Worm (Caenorhabditis elegans) whole organism, L4 larva: Measurements from ENCODE around the gene F33G12.3.

ENCODE experiments used
- F10B5.3 ChIP-seq: sonication (generic microtip); optimal IDR thresholded peaks from 2 replicates; lab custom pipeline; 2016; ENCODE audit warnings: mild to moderate bottlenecking, missing genetic modification characterization, missing compliant biosample characterization
- F37D6.2 ChIP-seq: sonication (generic microtip); optimal IDR thresholded peaks from 2 replicates; lab custom pipeline; 2016; ENCODE audit warnings: mild to moderate bottlenecking, missing genetic modification characterization, missing compliant biosample characterization
- F44E2.7 ChIP-seq: fragments of 200-800 bp; sonication (Bioruptor generic); IDR thresholded peaks from 2 replicates; pipeline ENCODE4 v2.1.2; 2022; ENCODE audit warnings: missing genetic modification characterization, missing compliant biosample characterization
- T20F7.1 ChIP-seq: fragments of 200-800 bp; sonication (Bioruptor generic); optimal IDR thresholded peaks from 2 replicates; lab custom pipeline; 2018; ENCODE audit warnings: mild to moderate bottlenecking, missing genetic modification characterization, missing compliant biosample characterization
- T26A8.4 ChIP-seq: fragments of 200-800 bp; sonication (Bioruptor generic); IDR thresholded peaks from 2 replicates; pipeline ENCODE4 v1.3.6; 2022; ENCODE audit warnings: missing genetic modification characterization, missing compliant biosample characterization
- Y75B8A.6 ChIP-seq: fragments of 200-800 bp; sonication (Bioruptor generic); IDR thresholded peaks from 2 replicates; pipeline ENCODE4 v1.3.6; 2022; ENCODE audit warnings: missing genetic modification reagents, missing genetic modification characterization, missing compliant biosample characterization
- aha-1 ChIP-seq: fragments of 150-350 bp; peaks from one replicate; lab custom pipeline; 2014; ENCODE audit warnings: missing biosample characterization, missing genetic modification characterization
- attf-4 ChIP-seq: sonication (generic microtip); optimal IDR thresholded peaks from 3 replicates; lab custom pipeline; 2017; ENCODE audit warnings: missing biosample characterization, missing genetic modification characterization
- ceh-32 ChIP-seq: sonication (generic microtip); optimal IDR thresholded peaks from 2 replicates; lab custom pipeline; 2016; ENCODE audit warnings: mild to moderate bottlenecking, missing genetic modification characterization, missing compliant biosample characterization; ENCODE audit not compliant: poor library complexity
- ceh-82 ChIP-seq: sonication (generic microtip); optimal IDR thresholded peaks from 2 replicates; lab custom pipeline; 2017; ENCODE audit warnings: missing biosample characterization, missing genetic modification characterization
- ces-1 ChIP-seq: fragments of 150-350 bp; sonication (generic microtip); optimal IDR thresholded peaks from 4 replicates; lab custom pipeline; 2014; ENCODE audit warnings: missing biosample characterization, missing genetic modification reagents, missing genetic modification characterization
- cey-2 ChIP-seq: sonication (generic microtip); optimal IDR thresholded peaks from 3 replicates; lab custom pipeline; 2017; ENCODE audit warnings: missing genetic modification characterization, mild to moderate bottlenecking, missing compliant biosample characterization, antibody characterized with exemption, borderline replicate concordance; ENCODE audit not compliant: insufficient read depth
- daf-16 ChIP-seq, 3 experiments: sonication (generic microtip); optimal IDR thresholded peaks; 2 replicates each; lab custom pipeline; 2016 to 2017; ENCODE audit warnings: missing genetic modification characterization in 3 of 3, missing genetic modification reagents in 3 of 3, mild to moderate bottlenecking in 2 of 3, missing compliant biosample characterization in 2 of 3, missing biosample characterization in 1 of 3, moderate library complexity in 1 of 3
- daf-8 ChIP-seq: fragments of 200-800 bp; sonication (Bioruptor generic); IDR thresholded peaks from 2 replicates; pipeline ENCODE4 v1.3.6; 2022; ENCODE audit warnings: missing genetic modification characterization, missing compliant biosample characterization
- dpl-1 ChIP-seq: fragments of 150-350 bp; optimal IDR thresholded peaks from 2 replicates; lab custom pipeline; 2014; ENCODE audit warnings: missing biosample characterization, missing genetic modification reagents, missing genetic modification characterization
- dve-1 ChIP-seq: sonication (generic microtip); optimal IDR thresholded peaks from 2 replicates; lab custom pipeline; 2017; ENCODE audit warnings: antibody characterized with exemption, mild to moderate bottlenecking, missing genetic modification characterization, missing compliant biosample characterization; ENCODE audit not compliant: insufficient read depth
- fos-1 ChIP-seq: fragments of 150-350 bp; optimal IDR thresholded peaks from 2 replicates; lab custom pipeline; 2014; ENCODE audit warnings: missing biosample characterization, missing genetic modification characterization
- gei-8 ChIP-seq: fragments of 200-800 bp; sonication (Bioruptor generic); optimal IDR thresholded peaks from 2 replicates; lab custom pipeline; 2018; ENCODE audit warnings: mild to moderate bottlenecking, missing genetic modification characterization, missing compliant biosample characterization
- hif-1 ChIP-seq, 2 experiments: sonication (generic microtip); optimal IDR thresholded peaks; 2 replicates each; lab custom pipeline; 2016 to 2017; ENCODE audit warnings: missing compliant biosample characterization in 2 of 2, missing genetic modification characterization in 2 of 2, missing genetic modification reagents in 2 of 2, missing genotype in 2 of 2, mild to moderate bottlenecking in 1 of 2
- hmg-1.1 ChIP-seq: fragments of 200-800 bp; sonication (Bioruptor generic); IDR thresholded peaks from 2 replicates; pipeline ENCODE4 v1.3.6; 2022; ENCODE audit warnings: missing genetic modification reagents, missing genetic modification characterization, missing compliant biosample characterization
- lin-13 ChIP-seq: fragments of 150-350 bp; optimal IDR thresholded peaks from 2 replicates; lab custom pipeline; 2014; ENCODE audit warnings: missing biosample characterization, missing genetic modification reagents, missing genetic modification characterization
- lin-15B ChIP-seq: fragments of 150-350 bp; sonication (generic microtip); optimal IDR thresholded peaks from 3 replicates; lab custom pipeline; 2014; ENCODE audit warnings: missing biosample characterization, missing genetic modification characterization
- lin-38 ChIP-seq: fragments of 200-800 bp; sonication (Bioruptor generic); IDR thresholded peaks from 2 replicates; pipeline ENCODE4 v1.3.6; 2022; ENCODE audit warnings: missing genetic modification reagents, missing genetic modification characterization, missing compliant biosample characterization
- lin-39 ChIP-seq: fragments of 150-350 bp; optimal IDR thresholded peaks from 2 replicates; lab custom pipeline; 2014; ENCODE audit warnings: missing biosample characterization, missing genetic modification reagents, missing genetic modification characterization
- lsy-2 ChIP-seq, 2 experiments: fragments of 150-350 bp in 1 of 2; sonication (generic microtip) in 1 of 2; optimal IDR thresholded peaks; 2 replicates each; lab custom pipeline; 2014 to 2017; ENCODE audit warnings: missing biosample characterization in 2 of 2, missing genetic modification characterization in 2 of 2
- mes-2 ChIP-seq: sonication (generic microtip); optimal IDR thresholded peaks from 2 replicates; lab custom pipeline; 2016; ENCODE audit warnings: missing genotype, mild to moderate bottlenecking, missing genetic modification characterization, missing compliant biosample characterization; ENCODE audit not compliant: poor library complexity, severe bottlenecking
- mxl-3 ChIP-seq: fragments of 200-800 bp; sonication (Bioruptor generic); optimal IDR thresholded peaks from 2 replicates; lab custom pipeline; 2018; ENCODE audit warnings: mild to moderate bottlenecking, missing genetic modification characterization, missing compliant biosample characterization
- nhr-111 ChIP-seq: fragments of 200-800 bp; sonication (Bioruptor generic); optimal IDR thresholded peaks from 2 replicates; lab custom pipeline; 2018; ENCODE audit warnings: mild to moderate bottlenecking, missing genetic modification characterization, missing compliant biosample characterization
- nhr-25 ChIP-seq: sonication (generic microtip); optimal IDR thresholded peaks from 2 replicates; lab custom pipeline; 2017; ENCODE audit warnings: missing genetic modification characterization, mild to moderate bottlenecking, missing compliant biosample characterization, antibody characterized with exemption, moderate library complexity, borderline replicate concordance; ENCODE audit not compliant: insufficient read depth
- nhr-28 ChIP-seq: fragments of 150-350 bp; optimal IDR thresholded peaks from 2 replicates; lab custom pipeline; 2014; ENCODE audit warnings: missing biosample characterization, missing genetic modification characterization
- nhr-6 ChIP-seq: fragments of 150-350 bp; optimal IDR thresholded peaks from 2 replicates; lab custom pipeline; 2014; ENCODE audit warnings: missing biosample characterization, missing genetic modification characterization
- pha-4 ChIP-seq, 2 experiments: fragments of 150-350 bp in 1 of 2; fragments of 200-800 bp in 1 of 2; sonication (Bioruptor generic) in 1 of 2; IDR thresholded peaks in 1 of 2; optimal IDR thresholded peaks in 1 of 2; 2 replicates each; pipeline versions ENCODE4 v1.3.6 to Lab custom; 2014 to 2022; ENCODE audit warnings: missing genetic modification characterization in 2 of 2, missing genetic modification reagents in 2 of 2, missing biosample characterization in 1 of 2, missing compliant biosample characterization in 1 of 2
- rbr-2 ChIP-seq: sonication (generic microtip); optimal IDR thresholded peaks from 2 replicates; lab custom pipeline; 2016; ENCODE audit warnings: missing genotype, missing genetic modification characterization, missing compliant biosample characterization
- saeg-2 ChIP-seq: fragments of 200-800 bp; sonication (Bioruptor generic); IDR thresholded peaks from 2 replicates; pipeline ENCODE4 v1.3.6; 2022; ENCODE audit warnings: missing genetic modification reagents, missing genetic modification characterization, missing compliant biosample characterization
- snpc-1.2 ChIP-seq: fragments of 200-800 bp; sonication (Bioruptor generic); IDR thresholded peaks from 2 replicates; pipeline ENCODE4 v1.3.6; 2022; ENCODE audit warnings: missing genetic modification reagents, missing genetic modification characterization, missing compliant biosample characterization
- snpc-4 ChIP-seq: fragments of 150-350 bp; optimal IDR thresholded peaks from 2 replicates; lab custom pipeline; 2014; ENCODE audit warnings: missing biosample characterization, missing genetic modification characterization
- spr-1 ChIP-seq: sonication (generic microtip); optimal IDR thresholded peaks from 2 replicates; lab custom pipeline; 2016; ENCODE audit warnings: mild to moderate bottlenecking, missing genetic modification characterization, missing compliant biosample characterization
- tag-97 ChIP-seq: fragments of 200-800 bp; sonication (Bioruptor generic); IDR thresholded peaks from 2 replicates; pipeline ENCODE4 v1.3.6; 2022; ENCODE audit warnings: missing genetic modification characterization, missing compliant biosample characterization
- unc-62 ChIP-seq, 3 experiments: fragments of 150-350 bp in 1 of 3; sonication (generic microtip); optimal IDR thresholded peaks in 2 of 3; peaks in 1 of 3; 1 replicate in 1 of 3; 2 replicates in 2 of 3; lab custom pipeline; 2014 to 2017; ENCODE audit warnings: missing biosample characterization in 3 of 3, missing genetic modification characterization in 3 of 3, missing genetic modification reagents in 3 of 3, missing genotype in 1 of 3
- vab-7 ChIP-seq: fragments of 200-800 bp; sonication (Bioruptor generic); IDR thresholded peaks from 2 replicates; pipeline ENCODE4 v1.3.6; 2022; ENCODE audit warnings: missing genetic modification reagents, missing genetic modification characterization, missing compliant biosample characterization
- zag-1 ChIP-seq: fragments of 150-350 bp; optimal IDR thresholded peaks from 2 replicates; lab custom pipeline; 2014; ENCODE audit warnings: missing biosample characterization, missing genetic modification characterization
- zip-2 ChIP-seq: fragments of 150-350 bp; optimal IDR thresholded peaks from 2 replicates; lab custom pipeline; 2014; ENCODE audit warnings: missing biosample characterization, missing genetic modification characterization
- ztf-11 ChIP-seq: fragments of 150-350 bp; optimal IDR thresholded peaks from 2 replicates; lab custom pipeline; 2014; ENCODE audit warnings: missing biosample characterization, missing genetic modification characterization

Gene F33G12.3

ce11 chrII:5061794-5062368 lies 28.0 kb upstream of the F33G12.3 start, which contains the start of gene smc-5 (continued):
- TF ChIP-seq mes-2 (peak; percentile 92), unc-62 (GFP tag; optimal IDR thresholded peaks at IDR 0.05 in 1 of 2; lab: Kevin White, UChicago) (peak in 1 of 2 experiments; percentile 45), unc-62 (tag; optimal IDR thresholded peaks at IDR 0.05; lab: Kevin White, UChicago) (no peak), ztf-11 (tag; lab: Kevin White, UChicago) (no peak), T26A8.4 (no peak), ceh-32 (tag; lab: Kevin White, UChicago) (no peak), tag-97 (no peak), nhr-25 (peak; percentile 28), rbr-2 (tag; lab: Kevin White, UChicago) (peak; percentile 59), spr-1 (no peak), dpl-1 (peak; percentile 84), F37D6.2 (tag; lab: Kevin White, UChicago) (peak; percentile 11), lsy-2 (tag; optimal IDR thresholded peaks at IDR 0.05; lab: Kevin White, UChicago) (no peak), attf-4 (tag; lab: Kevin White, UChicago) (no peak), hif-1 (tag; optimal IDR thresholded peaks at IDR 0.05; lab: Kevin White, UChicago) (peak in 1 of 2 experiments; percentile 72), nhr-111 (GFP tag; lab: Kevin White, UChicago) (no peak), vab-7 (GFP tag; lab: Robert Waterston, UW) (peak; percentile 47; the same call in 1 of the 2 replicates), nhr-28 (tag; lab: Kevin White, UChicago) (peak; percentile 45), snpc-4 (tag; lab: Kevin White, UChicago) (no peak), zip-2 (no peak), lin-15B (tag; lab: Kevin White, UChicago) (no peak), T20F7.1 (GFP tag; lab: Kevin White, UChicago) (peak; percentile 14), pha-4 (GFP tag; IDR thresholded peaks at IDR 0.05; lab: Robert Waterston, UW) (no peak), pha-4 (tag; optimal IDR thresholded peaks at IDR 0.05; lab: Kevin White, UChicago) (peak; percentile 10), saeg-2 (GFP tag; lab: Robert Waterston, UW) (no peak), gei-8 (GFP tag; lab: Kevin White, UChicago) (no peak), Y75B8A.6 (GFP tag; lab: Robert Waterston, UW) (no peak), nhr-6 (tag; lab: Kevin White, UChicago) (peak; percentile 56), aha-1 (peak; percentile 93), daf-8 (no peak), lin-38 (GFP tag; lab: Robert Waterston, UW) (peak; percentile 94)

ce11 chrII:5060719-5061118 lies 26.9 kb upstream of the F33G12.3 start, which contains the start of gene pho-12:
TSS of gene pho-12 (minus strand) at chrII:5060819.
- TF ChIP-seq ztf-11 (tag; lab: Kevin White, UChicago) (no peak), hmg-1.1 (no peak)

- TF ChIP-seq saeg-2 (GFP tag; lab: Robert Waterston, UW): no peak
- TF ChIP-seq zag-1 (tag; lab: Kevin White, UChicago): no peak
- TF ChIP-seq ces-1 (GFP tag; lab: Kevin White, UChicago): no peak
- no peak for TF ChIP-seq snpc-1.2 (GFP tag; lab: Robert Waterston, UW)
- TF ChIP-seq dve-1 (tag; lab: Kevin White, UChicago): no peak
Observed at ce11 chrII:5058036-5058435, 24.2 kb upstream of the F33G12.3 start, which contains the start of gene C27A2.12. TSS of gene C27A2.12 (minus strand) at chrII:5058136.

- TF ChIP-seq mxl-3 (GFP tag; lab: Kevin White, UChicago) (peak; percentile 43), cey-2 (no peak), F44E2.7 (GFP tag; lab: Robert Waterston, UW) (no peak), lin-13 (peak; percentile 30), hif-1 (tag; optimal IDR thresholded peaks at IDR 0.05; lab: Kevin White, UChicago) (peak; percentile 12 to 14), F10B5.3 (tag; lab: Kevin White, UChicago) (peak; percentile 63), nhr-25 (peak; percentile 67), lin-39 (no peak), hmg-1.1 (peak; percentile 75), daf-16 (GFP tag; optimal IDR thresholded peaks at IDR 0.05; lab: Kevin White, UChicago) (peak; percentile 16 to 45), daf-16 (tag; optimal IDR thresholded peaks at IDR 0.05; lab: Kevin White, UChicago) (peak; percentile 55), ceh-82 (tag; lab: Kevin White, UChicago) (no peak), fos-1 (tag; lab: Kevin White, UChicago) (no peak), spr-1 (peak; percentile 50), attf-4 (tag; lab: Kevin White, UChicago) (no peak)
Observed at ce11 chrII:5057315-5057714, 23.5 kb upstream of the F33G12.3 start.
